Fruit fly (Drosophila melanogaster) whole organism, prepupa: Measurements from ENCODE around the gene Hk.
A peak's percentile ranks its signal among the peaks of the same experiment; 100 is the strongest.

ENCODE experiments used
- Blimp-1 ChIP-seq: fragments of 200-800 bp; sonication (Bioruptor generic); optimal IDR thresholded peaks from 3 replicates; lab custom pipeline; 2017; ENCODE audit warnings: missing biosample characterization, missing genetic modification characterization, mild to moderate bottlenecking, moderate library complexity, missing genetic modification reagents
- CG10631 ChIP-seq: fragments of 200-800 bp; sonication (Bioruptor generic); optimal IDR thresholded peaks from 2 replicates; lab custom pipeline; 2016; ENCODE audit warnings: missing biosample characterization, missing genetic modification characterization
- CG11294 ChIP-seq: fragments of 200-800 bp; sonication (Bioruptor generic); IDR thresholded peaks from 2 replicates; pipeline ENCODE4 v1.3.6; 2022; ENCODE audit warnings: missing biosample characterization, missing genetic modification characterization
- CG11902 ChIP-seq: fragments of 200-800 bp; sonication (Bioruptor generic); optimal IDR thresholded peaks from 3 replicates; lab custom pipeline; 2016; ENCODE audit warnings: missing biosample characterization, missing genetic modification characterization
- CG1621 ChIP-seq: fragments of 200-800 bp; sonication (Bioruptor generic); optimal IDR thresholded peaks from 3 replicates; lab custom pipeline; 2018; ENCODE audit warnings: missing biosample characterization, mild to moderate bottlenecking, missing genetic modification characterization
- CG16779 ChIP-seq: fragments of 200-800 bp; sonication (Bioruptor generic); optimal IDR thresholded peaks from 3 replicates; lab custom pipeline; 2017; ENCODE audit warnings: missing biosample characterization, mild to moderate bottlenecking, missing genetic modification characterization
- CG3032 ChIP-seq: fragments of 200-800 bp; optimal IDR thresholded peaks from 2 replicates; lab custom pipeline; 2019; ENCODE audit warnings: missing biosample characterization, mild to moderate bottlenecking, missing genetic modification characterization, moderate library complexity
- CG32006 ChIP-seq: fragments of 200-800 bp; sonication (Bioruptor generic); optimal IDR thresholded peaks from 3 replicates; lab custom pipeline; 2017; ENCODE audit warnings: missing biosample characterization, mild to moderate bottlenecking, missing genetic modification characterization
- CG4318 ChIP-seq: fragments of 200-800 bp; sonication (Bioruptor generic); optimal IDR thresholded peaks from 3 replicates; lab custom pipeline; 2017; ENCODE audit warnings: missing biosample characterization, mild to moderate bottlenecking, missing genetic modification characterization
- CG6163 ChIP-seq: fragments of 200-800 bp; sonication (Bioruptor generic); IDR thresholded peaks from 3 replicates; pipeline ENCODE4 v1.3.6; 2022; ENCODE audit warnings: missing biosample characterization, missing genetic modification characterization
- CG6276 ChIP-seq: fragments of 200-800 bp; sonication (Bioruptor generic); optimal IDR thresholded peaks from 2 replicates; lab custom pipeline; 2017; ENCODE audit warnings: missing biosample characterization, mild to moderate bottlenecking, missing genetic modification characterization
- CG6792 ChIP-seq: fragments of 200-800 bp; sonication (Bioruptor generic); optimal IDR thresholded peaks from 3 replicates; lab custom pipeline; 2016; ENCODE audit warnings: missing biosample characterization, missing genetic modification characterization
- CG6854 ChIP-seq: fragments of 200-800 bp; sonication (Bioruptor generic); optimal IDR thresholded peaks from 2 replicates; lab custom pipeline; 2017; ENCODE audit warnings: missing biosample characterization, mild to moderate bottlenecking, missing genetic modification characterization
- CG7368 ChIP-seq: fragments of 200-800 bp; sonication (Bioruptor generic); optimal IDR thresholded peaks from 3 replicates; lab custom pipeline; 2016; ENCODE audit warnings: missing biosample characterization, missing genetic modification characterization
- CG8319 ChIP-seq: fragments of 200-800 bp; sonication (Bioruptor generic); optimal IDR thresholded peaks from 3 replicates; lab custom pipeline; 2016; ENCODE audit warnings: missing biosample characterization, missing genetic modification characterization
- Eip78C ChIP-seq: fragments of 200-800 bp; sonication (Bioruptor generic); peaks from one replicate; lab custom pipeline; 2016; ENCODE audit warnings: missing biosample characterization, missing genetic modification characterization
- Eip93F ChIP-seq: fragments of 200-800 bp; sonication (Bioruptor generic); optimal IDR thresholded peaks from 2 replicates; lab custom pipeline; 2016; ENCODE audit warnings: missing biosample characterization, mild to moderate bottlenecking, missing genetic modification characterization
- Ets21C ChIP-seq: fragments of 200-800 bp; sonication (Bioruptor generic); optimal IDR thresholded peaks from 3 replicates; lab custom pipeline; 2016; ENCODE audit warnings: missing biosample characterization, missing genetic modification characterization
- Ets96B ChIP-seq: fragments of 200-800 bp; optimal IDR thresholded peaks from 2 replicates; lab custom pipeline; 2019; ENCODE audit warnings: missing biosample characterization, mild to moderate bottlenecking, missing genetic modification characterization, moderate library complexity
- Hr38 ChIP-seq: sonication (Bioruptor generic); optimal IDR thresholded peaks from 2 replicates; lab custom pipeline; 2016; ENCODE audit warnings: missing biosample characterization, missing genetic modification characterization
- Hr39 ChIP-seq: fragments of 200-800 bp; sonication (Bioruptor generic); optimal IDR thresholded peaks from 2 replicates; lab custom pipeline; 2016; ENCODE audit warnings: missing biosample characterization, missing genetic modification characterization
- Hr4 ChIP-seq: fragments of 200-800 bp; sonication (Bioruptor generic); optimal IDR thresholded peaks from 3 replicates; lab custom pipeline; 2016; ENCODE audit warnings: missing biosample characterization, missing genetic modification characterization
- Lpt ChIP-seq: fragments of 200-800 bp; sonication (Bioruptor generic); optimal IDR thresholded peaks from 3 replicates; lab custom pipeline; 2016; ENCODE audit warnings: missing biosample characterization, missing genetic modification characterization
- OdsH ChIP-seq: fragments of 200-800 bp; sonication (Bioruptor generic); optimal IDR thresholded peaks from 3 replicates; lab custom pipeline; 2016; ENCODE audit warnings: missing biosample characterization, missing genetic modification characterization
- Smox ChIP-seq: fragments of 200-800 bp; sonication (Bioruptor generic); optimal IDR thresholded peaks from 3 replicates; lab custom pipeline; 2016; ENCODE audit warnings: missing biosample characterization, missing genetic modification characterization
- Sox102F ChIP-seq: fragments of 200-800 bp; sonication (Bioruptor generic); optimal IDR thresholded peaks from 2 replicates; lab custom pipeline; 2016; ENCODE audit warnings: missing biosample characterization, mild to moderate bottlenecking, missing genetic modification characterization
- Sox14 ChIP-seq: fragments of 200-800 bp; sonication (Bioruptor generic); optimal IDR thresholded peaks from 3 replicates; lab custom pipeline; 2016; ENCODE audit warnings: missing biosample characterization, missing genetic modification characterization
- Sox15 ChIP-seq: fragments of 200-800 bp; sonication (Bioruptor generic); optimal IDR thresholded peaks from 3 replicates; lab custom pipeline; 2016; ENCODE audit warnings: missing biosample characterization, missing genetic modification characterization
- achi ChIP-seq: fragments of 200-800 bp; sonication (Bioruptor generic); optimal IDR thresholded peaks from 3 replicates; lab custom pipeline; 2016; ENCODE audit warnings: missing biosample characterization, missing genetic modification characterization
- dac ChIP-seq: fragments of 200-800 bp; sonication (Bioruptor generic); optimal IDR thresholded peaks from 2 replicates; lab custom pipeline; 2017; ENCODE audit warnings: missing biosample characterization, mild to moderate bottlenecking, missing genetic modification characterization
- dsx ChIP-seq: fragments of 200-800 bp; optimal IDR thresholded peaks from 3 replicates; lab custom pipeline; 2019; ENCODE audit warnings: missing biosample characterization, mild to moderate bottlenecking, missing genetic modification characterization, moderate library complexity; ENCODE audit not compliant: poor library complexity, severe bottlenecking
- fd59A ChIP-seq: fragments of 200-800 bp; sonication (Bioruptor generic); optimal IDR thresholded peaks from 2 replicates; lab custom pipeline; 2017; ENCODE audit warnings: missing biosample characterization, mild to moderate bottlenecking, missing genetic modification characterization, missing genetic modification reagents
- fd85E ChIP-seq: fragments of 200-800 bp; sonication (Bioruptor generic); optimal IDR thresholded peaks from 3 replicates; lab custom pipeline; 2016; ENCODE audit warnings: missing biosample characterization, missing genetic modification characterization
- net ChIP-seq: fragments of 200-800 bp; sonication (Bioruptor generic); optimal IDR thresholded peaks from 3 replicates; lab custom pipeline; 2016; ENCODE audit warnings: missing biosample characterization, missing genetic modification characterization
- pdm3 ChIP-seq: fragments of 200-800 bp; sonication (Bioruptor generic); optimal IDR thresholded peaks from 3 replicates; lab custom pipeline; 2016; ENCODE audit warnings: missing biosample characterization, missing genetic modification characterization
- salr ChIP-seq, 2 experiments: fragments of 200-800 bp; sonication (Bioruptor generic); optimal IDR thresholded peaks; 3 replicates each; lab custom pipeline; 2016 to 2018; ENCODE audit warnings: missing biosample characterization in 2 of 2, missing genetic modification characterization in 2 of 2, mild to moderate bottlenecking in 1 of 2
- spab ChIP-seq: fragments of 200-800 bp; sonication (Bioruptor generic); optimal IDR thresholded peaks from 2 replicates; lab custom pipeline; 2017; ENCODE audit warnings: missing biosample characterization, mild to moderate bottlenecking, missing genetic modification characterization, missing genetic modification reagents
- vri ChIP-seq: fragments of 200-800 bp; sonication (Bioruptor generic); optimal IDR thresholded peaks from 3 replicates; lab custom pipeline; 2016; ENCODE audit warnings: missing biosample characterization, mild to moderate bottlenecking, missing genetic modification characterization

The Hk gene

dm6 chrX:10265213-10266017, 2.1 kb upstream of the Hk start, which contains the start of gene CG12643 (continued):
- peak; percentile 94 for TF ChIP-seq CG8319
- peak; percentile 91 for TF ChIP-seq vri
- peak; percentile 96 for TF ChIP-seq Smox (GFP tag; lab: Kevin White, UChicago)
- peak; percentile 94 for TF ChIP-seq CG32006 (GFP tag; lab: Kevin White, UChicago)
- peak; percentile 94 for TF ChIP-seq CG11902
- peak; percentile 94 for TF ChIP-seq CG10631 (GFP tag; lab: Kevin White, UChicago)
- peak; percentile 96 for TF ChIP-seq Sox102F (GFP tag; lab: Kevin White, UChicago)
- TF ChIP-seq Hr4 = peak; percentile 95
- peak; percentile 85 for TF ChIP-seq fd85E (GFP tag; lab: Kevin White, UChicago)
- peak; percentile 96 for TF ChIP-seq CG11294 (GFP tag; lab: Robert Waterston, UW)
- peak; percentile 81 for TF ChIP-seq Blimp-1 (GFP tag; lab: Kevin White, UChicago)
- TF ChIP-seq dac (GFP tag; lab: Kevin White, UChicago) = peak; percentile 92
- TF ChIP-seq CG4318 (GFP tag; lab: Kevin White, UChicago) = peak; percentile 86
- peak; percentile 93 for TF ChIP-seq net (GFP tag; lab: Kevin White, UChicago)

- no peak for TF ChIP-seq CG11902
- no peak for TF ChIP-seq CG6792
- no peak for TF ChIP-seq Hr4
- no peak for TF ChIP-seq CG7368
- no peak for TF ChIP-seq Eip78C (GFP tag; lab: Kevin White, UChicago)
- TF ChIP-seq Sox102F (GFP tag; lab: Kevin White, UChicago) = no peak
- no peak for TF ChIP-seq Lpt
- TF ChIP-seq pdm3 (GFP tag; lab: Kevin White, UChicago) = no peak
- no peak for TF ChIP-seq CG1621
- TF ChIP-seq dsx (GFP tag; lab: Kevin White, UChicago) = no peak
These were observed 618 bp upstream of the Hk start for dm6 chrX:10263957-10264248.

- TF ChIP-seq Blimp-1 (GFP tag; lab: Kevin White, UChicago) = no peak
- no peak for TF ChIP-seq CG3032 (tag; lab: Kevin White, UChicago)
- no peak for TF ChIP-seq achi (GFP tag; lab: Kevin White, UChicago)
- TF ChIP-seq Eip93F = no peak
- no peak for TF ChIP-seq CG4318 (GFP tag; lab: Kevin White, UChicago)
- no peak for TF ChIP-seq CG16779 (tag; lab: Kevin White, UChicago)
- no peak for TF ChIP-seq fd59A (GFP tag; lab: Kevin White, UChicago)
- TF ChIP-seq Ets96B (tag; lab: Kevin White, UChicago) = no peak
- TF ChIP-seq CG6854 (GFP tag; lab: Kevin White, UChicago) = no peak
- TF ChIP-seq fd85E (GFP tag; lab: Kevin White, UChicago) = no peak
These were observed 2.1 kb downstream of the Hk start for dm6 chrX:10261172-10261571.

dm6 chrX:10259524-10259923, 3.8 kb downstream of the Hk start:
- TF ChIP-seq Hr38 (GFP tag; lab: Kevin White, UChicago) = no peak
- TF ChIP-seq CG6854 (GFP tag; lab: Kevin White, UChicago) = no peak
- TF ChIP-seq Ets21C (GFP tag; lab: Kevin White, UChicago) = no peak
- TF ChIP-seq fd59A (GFP tag; lab: Kevin White, UChicago) = no peak
- TF ChIP-seq CG11294 (GFP tag; lab: Robert Waterston, UW) = no peak
- no peak for TF ChIP-seq CG6163 (GFP tag; lab: Robert Waterston, UW)
- TF ChIP-seq Hr39 (GFP tag; lab: Kevin White, UChicago) = no peak
- TF ChIP-seq Lpt = no peak
- TF ChIP-seq CG6276 (GFP tag; lab: Kevin White, UChicago) = no peak
- no peak for TF ChIP-seq OdsH (GFP tag; lab: Kevin White, UChicago)
- TF ChIP-seq Sox15 (GFP tag; lab: Kevin White, UChicago) = no peak
- TF ChIP-seq Sox14 = no peak
- TF ChIP-seq fd85E (GFP tag; lab: Kevin White, UChicago) = no peak
- TF ChIP-seq Eip78C (GFP tag; lab: Kevin White, UChicago) = no peak
- TF ChIP-seq CG11902 = no peak
- TF ChIP-seq salr (GFP tag; optimal IDR thresholded peaks at IDR 0.05; lab: Kevin White, UChicago) = no peak
- TF ChIP-seq CG32006 (GFP tag; lab: Kevin White, UChicago) = no peak
- TF ChIP-seq spab = no peak
